Worm (Caenorhabditis elegans) whole organism, mixed stage, embryonic: ENCODE data around the gene Y113G7A.22.

ENCODE experiments used
- M03D4.4 ChIP-seq: sonication (generic microtip); optimal IDR thresholded peaks from 2 replicates; lab custom pipeline; 2017; ENCODE audit warnings: mild to moderate bottlenecking, missing genetic modification characterization, missing compliant biosample characterization
- bed-3 ChIP-seq: fragments of 200-800 bp; sonication (Bioruptor generic); optimal IDR thresholded peaks from 3 replicates; lab custom pipeline; 2018; ENCODE audit warnings: mild to moderate bottlenecking, missing genetic modification characterization, moderate library complexity, missing compliant biosample characterization
- blmp-1 ChIP-seq: fragments of 150-350 bp; optimal IDR thresholded peaks from 2 replicates; lab custom pipeline; 2014; ENCODE audit warnings: missing biosample characterization, missing genetic modification characterization
- ceh-39 ChIP-seq: fragments of 150-350 bp; optimal IDR thresholded peaks from 2 replicates; lab custom pipeline; 2014; ENCODE audit warnings: missing biosample characterization, missing genetic modification characterization
- ceh-43 ChIP-seq: fragments of 200-800 bp; sonication (Bioruptor generic); optimal IDR thresholded peaks from 2 replicates; lab custom pipeline; 2018; ENCODE audit warnings: mild to moderate bottlenecking, missing genetic modification characterization, moderate library complexity, missing compliant biosample characterization
- ceh-83 ChIP-seq: fragments of 200-800 bp; sonication (Bioruptor generic); optimal IDR thresholded peaks from 2 replicates; lab custom pipeline; 2018; ENCODE audit warnings: mild to moderate bottlenecking, missing genetic modification characterization, missing compliant biosample characterization
- ces-1 ChIP-seq: fragments of 150-350 bp; optimal IDR thresholded peaks from 2 replicates; lab custom pipeline; 2014; ENCODE audit warnings: missing biosample characterization, missing genetic modification reagents, missing genetic modification characterization
- cnd-1 ChIP-seq: fragments of 200-800 bp; sonication (Bioruptor generic); optimal IDR thresholded peaks from 2 replicates; lab custom pipeline; 2018; ENCODE audit warnings: mild to moderate bottlenecking, missing genetic modification characterization, missing compliant biosample characterization
- drap-1 ChIP-seq: fragments of 200-800 bp; sonication (Bioruptor generic); optimal IDR thresholded peaks from 3 replicates; lab custom pipeline; 2018; ENCODE audit warnings: mild to moderate bottlenecking, missing genetic modification characterization, missing compliant biosample characterization
- elt-3 ChIP-seq: fragments of 150-350 bp; optimal IDR thresholded peaks from 2 replicates; lab custom pipeline; 2014; ENCODE audit warnings: missing biosample characterization, missing genetic modification characterization
- flh-1 ChIP-seq: fragments of 200-800 bp; sonication (Bioruptor generic); optimal IDR thresholded peaks from 2 replicates; lab custom pipeline; 2018; ENCODE audit warnings: mild to moderate bottlenecking, missing genetic modification characterization, moderate library complexity, missing compliant biosample characterization
- ham-2 ChIP-seq: fragments of 200-800 bp; sonication (Bioruptor generic); optimal IDR thresholded peaks from 2 replicates; lab custom pipeline; 2018; ENCODE audit warnings: mild to moderate bottlenecking, missing genetic modification characterization, missing compliant biosample characterization
- hlh-1 ChIP-seq: fragments of 150-350 bp; optimal IDR thresholded peaks from 2 replicates; lab custom pipeline; 2014; ENCODE audit warnings: missing biosample characterization, missing genetic modification reagents, missing genetic modification characterization
- lin-13 ChIP-seq: fragments of 150-350 bp; optimal IDR thresholded peaks from 2 replicates; lab custom pipeline; 2014; ENCODE audit warnings: missing biosample characterization, missing genetic modification characterization
- lin-32 ChIP-seq: fragments of 200-800 bp; sonication (Bioruptor generic); optimal IDR thresholded peaks from 2 replicates; lab custom pipeline; 2018; ENCODE audit warnings: mild to moderate bottlenecking, missing genetic modification characterization, missing compliant biosample characterization
- lsy-2 ChIP-seq: fragments of 150-350 bp; optimal IDR thresholded peaks from 2 replicates; lab custom pipeline; 2014; ENCODE audit warnings: missing biosample characterization, missing genetic modification characterization
- mep-1 ChIP-seq: fragments of 150-350 bp; optimal IDR thresholded peaks from 2 replicates; lab custom pipeline; 2017; ENCODE audit warnings: missing biosample characterization, missing genetic modification reagents, missing genetic modification characterization, inconsistent platforms
- mls-2 ChIP-seq: sonication (generic microtip); optimal IDR thresholded peaks from 2 replicates; lab custom pipeline; 2016; ENCODE audit warnings: mild to moderate bottlenecking, missing genetic modification characterization, moderate library complexity, missing compliant biosample characterization
- nhr-12 ChIP-seq: fragments of 150-350 bp; optimal IDR thresholded peaks from 2 replicates; lab custom pipeline; 2014; ENCODE audit warnings: missing biosample characterization, missing genetic modification characterization
- nhr-2 ChIP-seq: fragments of 150-350 bp; optimal IDR thresholded peaks from 2 replicates; lab custom pipeline; 2014; ENCODE audit warnings: missing biosample characterization, missing genetic modification characterization
- nhr-237 ChIP-seq: fragments of 150-350 bp; optimal IDR thresholded peaks from 2 replicates; lab custom pipeline; 2014; ENCODE audit warnings: missing biosample characterization, missing genetic modification characterization
- nhr-28 ChIP-seq: fragments of 150-350 bp; optimal IDR thresholded peaks from 2 replicates; lab custom pipeline; 2014; ENCODE audit warnings: missing biosample characterization, missing genetic modification characterization
- nhr-76 ChIP-seq: sonication (generic microtip); optimal IDR thresholded peaks from 2 replicates; lab custom pipeline; 2017; ENCODE audit warnings: missing biosample characterization, missing genetic modification characterization
- pha-4 ChIP-seq: fragments of 150-350 bp; optimal IDR thresholded peaks from 2 replicates; lab custom pipeline; 2018; ENCODE audit warnings: missing biosample characterization, missing genetic modification reagents, missing genetic modification characterization
- sem-2 ChIP-seq: fragments of 200-800 bp; sonication (Bioruptor generic); optimal IDR thresholded peaks from 2 replicates; lab custom pipeline; 2018; ENCODE audit warnings: mild to moderate bottlenecking, missing genetic modification characterization, missing compliant biosample characterization
- snpc-4 ChIP-seq: fragments of 150-350 bp; optimal IDR thresholded peaks from 2 replicates; lab custom pipeline; 2014; ENCODE audit warnings: missing biosample characterization, missing genetic modification characterization
- sptf-1 ChIP-seq: sonication (generic microtip); optimal IDR thresholded peaks from 2 replicates; lab custom pipeline; 2017; ENCODE audit warnings: mild to moderate bottlenecking, missing genetic modification characterization, moderate library complexity, missing compliant biosample characterization
- tbx-8 ChIP-seq: fragments of 200-800 bp; sonication (Bioruptor generic); optimal IDR thresholded peaks from 2 replicates; lab custom pipeline; 2018; ENCODE audit warnings: mild to moderate bottlenecking, missing genetic modification characterization, moderate library complexity, missing compliant biosample characterization
- unc-120 ChIP-seq: sonication (generic microtip); optimal IDR thresholded peaks from 2 replicates; lab custom pipeline; 2017; ENCODE audit warnings: missing genetic modification characterization, missing compliant biosample characterization; ENCODE audit not compliant: poor library complexity, severe bottlenecking
- unc-39 ChIP-seq: fragments of 150-350 bp; optimal IDR thresholded peaks from 2 replicates; lab custom pipeline; 2014; ENCODE audit warnings: missing biosample characterization, missing genetic modification characterization
- unc-62 ChIP-seq: fragments of 150-350 bp; optimal IDR thresholded peaks from 2 replicates; lab custom pipeline; 2014; ENCODE audit warnings: missing biosample characterization, missing genetic modification reagents, missing genetic modification characterization
- zip-8 ChIP-seq: fragments of 150-350 bp; optimal IDR thresholded peaks from 2 replicates; lab custom pipeline; 2014; ENCODE audit warnings: missing biosample characterization, missing genetic modification characterization

Y113G7A.22 gene

ce11 chrV:20135247-20135646, at the start of gene Y113G7A.22:
Gene Y113G7A.22, minus strand, starts transcription at chrV:20135347.
- TF ChIP-seq blmp-1 (tag; lab: Kevin White, UChicago) (no peak), ceh-43 (GFP tag; lab: Kevin White, UChicago) (no peak), nhr-12 (tag; lab: Kevin White, UChicago) (no peak), ceh-83 (no peak), hlh-1 (tag; lab: Kevin White, UChicago) (no peak), ham-2 (GFP tag; lab: Kevin White, UChicago) (no peak), lin-32 (GFP tag; lab: Kevin White, UChicago) (no peak), ceh-39 (tag; lab: Kevin White, UChicago) (no peak), pha-4 (no peak), nhr-76 (tag; lab: Kevin White, UChicago) (no peak), elt-3 (tag; lab: Kevin White, UChicago) (no peak), unc-39 (no peak), cnd-1 (tag; lab: Kevin White, UChicago) (no peak), ces-1 (no peak), unc-62 (GFP tag; lab: Kevin White, UChicago) (no peak), tbx-8 (GFP tag; lab: Kevin White, UChicago) (no peak), lin-13 (no peak), nhr-28 (no peak), bed-3 (no peak), sptf-1 (tag; lab: Kevin White, UChicago) (no peak)

ce11 chrV:20182311-20182710, 47.2 kb upstream of the Y113G7A.22 start:
- no peak for TF ChIP-seq ceh-39 (tag; lab: Kevin White, UChicago)
- TF ChIP-seq mls-2, result no peak
- TF ChIP-seq zip-8 (tag; lab: Kevin White, UChicago), result peak; percentile 98
- no peak for TF ChIP-seq ceh-43 (GFP tag; lab: Kevin White, UChicago)

- TF ChIP-seq tbx-8 (GFP tag; lab: Kevin White, UChicago) (no peak), blmp-1 (tag; lab: Kevin White, UChicago) (no peak), nhr-2 (no peak), unc-120 (tag; lab: Kevin White, UChicago) (no peak), elt-3 (tag; lab: Kevin White, UChicago) (no peak), zip-8 (tag; lab: Kevin White, UChicago) (no peak)
Observed at ce11 chrV:20171941-20172340, 36.8 kb upstream of the Y113G7A.22 start, which contains the start of gene srw-39. Gene srw-39, minus strand, starts transcription at chrV:20172041.

- no peak for TF ChIP-seq mls-2
- no peak for TF ChIP-seq drap-1
- TF ChIP-seq sem-2 (GFP tag; lab: Kevin White, UChicago), result no peak
- no peak for TF ChIP-seq elt-3 (tag; lab: Kevin White, UChicago)
- TF ChIP-seq mep-1, result no peak
- TF ChIP-seq flh-1, result no peak
- no peak for TF ChIP-seq unc-39
- no peak for TF ChIP-seq nhr-237 (tag; lab: Kevin White, UChicago)
- TF ChIP-seq zip-8 (tag; lab: Kevin White, UChicago), result no peak
- no peak for TF ChIP-seq unc-120 (tag; lab: Kevin White, UChicago)
- TF ChIP-seq snpc-4 (tag; lab: Kevin White, UChicago), result no peak
- no peak for TF ChIP-seq bed-3
- TF ChIP-seq ceh-83, result no peak
- no peak for TF ChIP-seq lsy-2 (tag; lab: Kevin White, UChicago)
- TF ChIP-seq hlh-1 (tag; lab: Kevin White, UChicago), result no peak
- TF ChIP-seq ceh-43 (GFP tag; lab: Kevin White, UChicago), result no peak
- no peak for TF ChIP-seq unc-62 (GFP tag; lab: Kevin White, UChicago)
- no peak for TF ChIP-seq M03D4.4 (tag; lab: Kevin White, UChicago)
- no peak for TF ChIP-seq sptf-1 (tag; lab: Kevin White, UChicago)
- TF ChIP-seq nhr-12 (tag; lab: Kevin White, UChicago), result no peak
- TF ChIP-seq, all 35 proteins: peak for 0
Observed at ce11 chrV:20165808-20166207, 30.7 kb upstream of the Y113G7A.22 start.
